Fruit fly (Drosophila melanogaster): ENCODE results near the gene RASSF8.

Gene RASSF8

dm6 chr3R:25647577-25648257 is 13.9 kb upstream of the RASSF8 start:
- no peak for TF ChIP-seq jim (GFP tag; optimal IDR thresholded peaks at IDR 0.05)
- peak; percentile 32 for TF ChIP-seq fru (GFP tag; optimal IDR thresholded peaks at IDR 0.05)
- TF ChIP-seq h (GFP tag; optimal IDR thresholded peaks at IDR 0.05): peak; percentile 50
- no peak for TF ChIP-seq Abd-B (GFP tag; optimal IDR thresholded peaks at IDR 0.05)
- TF ChIP-seq Hr83 (GFP tag; optimal IDR thresholded peaks at IDR 0.05; ENCODE audit: poor library complexity, severe bottlenecking): peak; percentile 23
- peak; percentile 34 for TF ChIP-seq Dif (GFP tag; optimal IDR thresholded peaks at IDR 0.05; ENCODE audit: partially characterized antibody)
- peak; percentile 6 for TF ChIP-seq woc (GFP tag; optimal IDR thresholded peaks at IDR 0.05)
- no peak for TF ChIP-seq psq (GFP tag; optimal IDR thresholded peaks at IDR 0.05)
- no peak for TF ChIP-seq Jra (GFP tag; optimal IDR thresholded peaks at IDR 0.05)
- TF ChIP-seq Rel (GFP tag; optimal IDR thresholded peaks at IDR 0.05): no peak
- peak; percentile 36 for TF ChIP-seq Rel (tag; optimal IDR thresholded peaks at IDR 0.05)
- TF ChIP-seq ey (GFP tag; optimal IDR thresholded peaks at IDR 0.05): peak; percentile 13
- no peak for TF ChIP-seq Hr78 (GFP tag; optimal IDR thresholded peaks at IDR 0.05)
- peak; percentile 33 for TF ChIP-seq Hnf4 (GFP tag; optimal IDR thresholded peaks at IDR 0.05)
- peak; percentile 15 for TF ChIP-seq rgr (GFP tag; optimal IDR thresholded peaks at IDR 0.05)
- no peak for TF ChIP-seq Vsx2 (GFP tag; optimal IDR thresholded peaks at IDR 0.05; ENCODE audit: partially characterized antibody)
- TF ChIP-seq OdsH (GFP tag; optimal IDR thresholded peaks at IDR 0.05): no peak
- peak; percentile 4 for TF ChIP-seq dmrt93B (GFP tag; optimal IDR thresholded peaks at IDR 0.05)
- TF ChIP-seq Sp1 (GFP tag; optimal IDR thresholded peaks at IDR 0.05): peak; percentile 18
- no peak for TF ChIP-seq usp (GFP tag; optimal IDR thresholded peaks at IDR 0.05)
- peak; percentile 17 for TF ChIP-seq br (GFP tag; optimal IDR thresholded peaks at IDR 0.05)

- TF ChIP-seq Jra (GFP tag; optimal IDR thresholded peaks at IDR 0.05): no peak
- no peak for TF ChIP-seq brk (GFP tag; optimal IDR thresholded peaks at IDR 0.05)
- peak; percentile 32 for TF ChIP-seq HLH106 (tag; optimal IDR thresholded peaks at IDR 0.05)
- TF ChIP-seq psq (GFP tag; optimal IDR thresholded peaks at IDR 0.05): peak; percentile 23
- TF ChIP-seq sv (GFP tag; optimal IDR thresholded peaks at IDR 0.05): no peak
- peak in 1 of 2 experiments; percentile 20 for TF ChIP-seq foxo (GFP tag; optimal IDR thresholded peaks at IDR 0.05)
- peak; percentile 26 for TF ChIP-seq OdsH (GFP tag; optimal IDR thresholded peaks at IDR 0.05)
- TF ChIP-seq Sp1 (GFP tag; optimal IDR thresholded peaks at IDR 0.05): no peak
- TF ChIP-seq br (GFP tag; optimal IDR thresholded peaks at IDR 0.05): no peak
Observed at dm6 chr3R:25648258-25648606, 13.4 kb upstream of the RASSF8 start.

dm6 chr3R:25650417-25650816 is 11.2 kb upstream of the RASSF8 start:
- TF ChIP-seq OdsH (GFP tag; optimal IDR thresholded peaks at IDR 0.05) (no peak), Hr83 (GFP tag; optimal IDR thresholded peaks at IDR 0.05; ENCODE audit: poor library complexity, severe bottlenecking) (no peak), ey (GFP tag; optimal IDR thresholded peaks at IDR 0.05) (no peak), jim (GFP tag; optimal IDR thresholded peaks at IDR 0.05) (no peak), Hnf4 (GFP tag; optimal IDR thresholded peaks at IDR 0.05) (no peak), Dif (GFP tag; optimal IDR thresholded peaks at IDR 0.05; ENCODE audit: partially characterized antibody) (no peak), Myc (optimal IDR thresholded peaks at IDR 0.05) (no peak), sv (GFP tag; optimal IDR thresholded peaks at IDR 0.05) (no peak), fru (GFP tag; optimal IDR thresholded peaks at IDR 0.05) (no peak), Abd-B (GFP tag; optimal IDR thresholded peaks at IDR 0.05) (no peak), lola (GFP tag; optimal IDR thresholded peaks at IDR 0.05) (no peak), Vsx2 (GFP tag; optimal IDR thresholded peaks at IDR 0.05; ENCODE audit: partially characterized antibody) (no peak), br (GFP tag; optimal IDR thresholded peaks at IDR 0.05) (no peak), N (GFP tag; optimal IDR thresholded peaks at IDR 0.05) (no peak), Rel (GFP tag; optimal IDR thresholded peaks at IDR 0.05) (no peak), Rel (tag; optimal IDR thresholded peaks at IDR 0.05) (no peak)

dm6 chr3R:25651414-25651813 is 10.2 kb upstream of the RASSF8 start:
- peak; percentile 30 for TF ChIP-seq br (GFP tag; optimal IDR thresholded peaks at IDR 0.05)
- TF ChIP-seq Myc (optimal IDR thresholded peaks at IDR 0.05): no peak
- TF ChIP-seq dmrt93B (GFP tag; optimal IDR thresholded peaks at IDR 0.05): peak; percentile 13
- TF ChIP-seq foxo (GFP tag; optimal IDR thresholded peaks at IDR 0.05): peak in 1 of 2 experiments; percentile 65
- peak; percentile 42 for TF ChIP-seq OdsH (GFP tag; optimal IDR thresholded peaks at IDR 0.05)
- TF ChIP-seq psq (GFP tag; optimal IDR thresholded peaks at IDR 0.05): peak; percentile 40
- no peak for TF ChIP-seq tai (GFP tag; optimal IDR thresholded peaks at IDR 0.05)
- TF ChIP-seq h (GFP tag; optimal IDR thresholded peaks at IDR 0.05): peak; percentile 56
- TF ChIP-seq rgr (GFP tag; optimal IDR thresholded peaks at IDR 0.05): peak; percentile 54
- peak; percentile 5 for TF ChIP-seq woc (GFP tag; optimal IDR thresholded peaks at IDR 0.05)
- peak; percentile 65 for TF ChIP-seq Sp1 (GFP tag; optimal IDR thresholded peaks at IDR 0.05)
- TF ChIP-seq Rel (GFP tag; optimal IDR thresholded peaks at IDR 0.05): no peak
- no peak for TF ChIP-seq Rel (tag; optimal IDR thresholded peaks at IDR 0.05)
- peak; percentile 43 for TF ChIP-seq fru (GFP tag; optimal IDR thresholded peaks at IDR 0.05)
- no peak for TF ChIP-seq dsf (GFP tag; optimal IDR thresholded peaks at IDR 0.05; ENCODE audit: borderline replicate concordance)
- TF ChIP-seq sage (GFP tag; optimal IDR thresholded peaks at IDR 0.05): peak; percentile 17
- TF ChIP-seq HLH106 (tag; optimal IDR thresholded peaks at IDR 0.05): peak; percentile 54
